Worm (Caenorhabditis elegans) whole organism, L4 larva: ENCODE data around the gene sdz-19.

Experiments used
- F26F4.8 ChIP-seq: fragments of 200-800 bp; sonication (Bioruptor generic); conservative IDR thresholded peaks from 2 replicates; pipeline ENCODE4 v1.3.6; 2022; ENCODE audit warnings: missing genetic modification characterization, missing compliant biosample characterization
- F49E8.2 ChIP-seq: sonication (generic microtip); optimal IDR thresholded peaks from 2 replicates; lab custom pipeline; 2016; ENCODE audit warnings: missing compliant biosample characterization, mild to moderate bottlenecking, missing genetic modification characterization, borderline replicate concordance
- Y5F2A.4 ChIP-seq: fragments of 200-800 bp; sonication (Bioruptor generic); optimal IDR thresholded peaks from 2 replicates; lab custom pipeline; 2018; ENCODE audit warnings: mild to moderate bottlenecking, missing genetic modification characterization, missing compliant biosample characterization
- aha-1 ChIP-seq: fragments of 150-350 bp; peaks from one replicate; lab custom pipeline; 2014; ENCODE audit warnings: missing biosample characterization, missing genetic modification characterization
- ceh-20 ChIP-seq: fragments of 200-800 bp; sonication (Bioruptor generic); IDR thresholded peaks from 2 replicates; pipeline ENCODE4 v1.3.6; 2022; ENCODE audit warnings: missing genetic modification reagents, missing genetic modification characterization, missing compliant biosample characterization
- ceh-28 ChIP-seq: fragments of 150-350 bp; optimal IDR thresholded peaks from 2 replicates; lab custom pipeline; 2014; ENCODE audit warnings: missing biosample characterization, missing genetic modification reagents, missing genetic modification characterization
- ctbp-1 ChIP-seq: fragments of 200-800 bp; sonication (Bioruptor generic); IDR thresholded peaks from 2 replicates; pipeline ENCODE4 v1.3.6; 2022; ENCODE audit warnings: missing genetic modification reagents, missing genetic modification characterization, missing compliant biosample characterization
- daf-12 ChIP-seq: fragments of 150-350 bp; optimal IDR thresholded peaks from 2 replicates; lab custom pipeline; 2014; ENCODE audit warnings: missing biosample characterization, missing genetic modification reagents, missing genetic modification characterization
- egl-43 ChIP-seq: fragments of 200-800 bp; sonication (Bioruptor generic); IDR thresholded peaks from 2 replicates; pipeline ENCODE4 v1.3.6; 2022; ENCODE audit warnings: missing genetic modification reagents, missing genetic modification characterization, missing compliant biosample characterization
- gei-8 ChIP-seq: fragments of 200-800 bp; sonication (Bioruptor generic); optimal IDR thresholded peaks from 2 replicates; lab custom pipeline; 2018; ENCODE audit warnings: mild to moderate bottlenecking, missing genetic modification characterization, missing compliant biosample characterization
- hif-1 ChIP-seq, 2 experiments: sonication (generic microtip); optimal IDR thresholded peaks; 2 replicates each; lab custom pipeline; 2016 to 2017; ENCODE audit warnings: missing compliant biosample characterization in 2 of 2, missing genetic modification characterization in 2 of 2, missing genetic modification reagents in 2 of 2, missing genotype in 2 of 2, mild to moderate bottlenecking in 1 of 2
- hlh-11 ChIP-seq: fragments of 200-800 bp; sonication (Bioruptor generic); optimal IDR thresholded peaks from 2 replicates; lab custom pipeline; 2018; ENCODE audit warnings: mild to moderate bottlenecking, missing genetic modification characterization, missing compliant biosample characterization
- hlh-30 ChIP-seq: sonication (generic microtip); optimal IDR thresholded peaks from 2 replicates; lab custom pipeline; 2017; ENCODE audit warnings: antibody characterized with exemption, mild to moderate bottlenecking, missing genetic modification characterization, missing compliant biosample characterization; ENCODE audit not compliant: insufficient read depth
- hmg-1.1 ChIP-seq: fragments of 200-800 bp; sonication (Bioruptor generic); IDR thresholded peaks from 2 replicates; pipeline ENCODE4 v1.3.6; 2022; ENCODE audit warnings: missing genetic modification reagents, missing genetic modification characterization, missing compliant biosample characterization
- jun-1 ChIP-seq: fragments of 150-350 bp; optimal IDR thresholded peaks from 2 replicates; lab custom pipeline; 2014; ENCODE audit warnings: missing biosample characterization, missing genetic modification reagents, missing genetic modification characterization
- lir-3 ChIP-seq: sonication (generic microtip); optimal IDR thresholded peaks from 2 replicates; lab custom pipeline; 2016; ENCODE audit warnings: mild to moderate bottlenecking, missing genetic modification characterization, missing compliant biosample characterization
- lsy-2 ChIP-seq, 2 experiments: fragments of 150-350 bp in 1 of 2; sonication (generic microtip) in 1 of 2; optimal IDR thresholded peaks; 2 replicates each; lab custom pipeline; 2014 to 2017; ENCODE audit warnings: missing biosample characterization in 2 of 2, missing genetic modification characterization in 2 of 2
- madf-9 ChIP-seq: fragments of 200-800 bp; sonication (Bioruptor generic); conservative IDR thresholded peaks from 2 replicates; pipeline ENCODE4 v1.3.6; 2022; ENCODE audit warnings: missing genetic modification reagents, missing genetic modification characterization, missing compliant biosample characterization
- mdl-1 ChIP-seq, 2 experiments: fragments of 150-350 bp in 1 of 2; sonication (generic microtip) in 1 of 2; optimal IDR thresholded peaks; 2 replicates each; lab custom pipeline; 2014 to 2017; ENCODE audit warnings: missing biosample characterization in 2 of 2, missing genetic modification characterization in 2 of 2
- mep-1 ChIP-seq: fragments of 150-350 bp; sonication (generic microtip); optimal IDR thresholded peaks from 3 replicates; lab custom pipeline; 2014; ENCODE audit warnings: missing biosample characterization, missing genetic modification characterization
- mes-2 ChIP-seq: sonication (generic microtip); optimal IDR thresholded peaks from 2 replicates; lab custom pipeline; 2016; ENCODE audit warnings: missing genotype, mild to moderate bottlenecking, missing genetic modification characterization, missing compliant biosample characterization; ENCODE audit not compliant: poor library complexity, severe bottlenecking
- mxl-2 ChIP-seq: fragments of 200-800 bp; sonication (Bioruptor generic); conservative IDR thresholded peaks from 2 replicates; pipeline ENCODE4 v1.3.6; 2022; ENCODE audit warnings: missing genetic modification reagents, missing genetic modification characterization, missing compliant biosample characterization
- nhr-10 ChIP-seq: fragments of 150-350 bp; optimal IDR thresholded peaks from 2 replicates; lab custom pipeline; 2014; ENCODE audit warnings: missing biosample characterization, missing genetic modification characterization
- nhr-102 ChIP-seq: sonication (generic microtip); optimal IDR thresholded peaks from 2 replicates; lab custom pipeline; 2016; ENCODE audit warnings: mild to moderate bottlenecking, missing genetic modification characterization, moderate library complexity, missing compliant biosample characterization
- nhr-11 ChIP-seq: fragments of 150-350 bp; optimal IDR thresholded peaks from 2 replicates; lab custom pipeline; 2014; ENCODE audit warnings: missing biosample characterization, missing genetic modification characterization
- nhr-25 ChIP-seq: sonication (generic microtip); optimal IDR thresholded peaks from 2 replicates; lab custom pipeline; 2017; ENCODE audit warnings: missing genetic modification characterization, mild to moderate bottlenecking, missing compliant biosample characterization, antibody characterized with exemption, moderate library complexity, borderline replicate concordance; ENCODE audit not compliant: insufficient read depth
- nhr-28 ChIP-seq: fragments of 150-350 bp; optimal IDR thresholded peaks from 2 replicates; lab custom pipeline; 2014; ENCODE audit warnings: missing biosample characterization, missing genetic modification characterization
- nhr-77 ChIP-seq: fragments of 150-350 bp; optimal IDR thresholded peaks from 2 replicates; lab custom pipeline; 2014; ENCODE audit warnings: missing biosample characterization, missing genetic modification characterization
- pha-4 ChIP-seq, 2 experiments: fragments of 150-350 bp in 1 of 2; fragments of 200-800 bp in 1 of 2; sonication (Bioruptor generic) in 1 of 2; IDR thresholded peaks in 1 of 2; optimal IDR thresholded peaks in 1 of 2; 2 replicates each; pipeline versions ENCODE4 v1.3.6 to Lab custom; 2014 to 2022; ENCODE audit warnings: missing genetic modification characterization in 2 of 2, missing genetic modification reagents in 2 of 2, missing biosample characterization in 1 of 2, missing compliant biosample characterization in 1 of 2
- pqm-1 ChIP-seq: sonication (generic microtip); optimal IDR thresholded peaks from 2 replicates; lab custom pipeline; 2017; ENCODE audit warnings: missing biosample characterization, missing genetic modification characterization
- rbr-2 ChIP-seq: sonication (generic microtip); optimal IDR thresholded peaks from 2 replicates; lab custom pipeline; 2016; ENCODE audit warnings: missing genotype, missing genetic modification characterization, missing compliant biosample characterization
- sdz-12 ChIP-seq: fragments of 200-800 bp; sonication (Bioruptor generic); optimal IDR thresholded peaks from 2 replicates; lab custom pipeline; 2018; ENCODE audit warnings: mild to moderate bottlenecking, missing genetic modification characterization, missing compliant biosample characterization
- skn-1 ChIP-seq: fragments of 150-350 bp; optimal IDR thresholded peaks from 2 replicates; lab custom pipeline; 2014; ENCODE audit warnings: missing biosample characterization, missing genetic modification characterization
- tag-97 ChIP-seq: fragments of 200-800 bp; sonication (Bioruptor generic); IDR thresholded peaks from 2 replicates; pipeline ENCODE4 v1.3.6; 2022; ENCODE audit warnings: missing genetic modification characterization, missing compliant biosample characterization
- unc-130 ChIP-seq: sonication (generic microtip); optimal IDR thresholded peaks from 2 replicates; lab custom pipeline; 2016; ENCODE audit warnings: missing genetic modification reagents, missing genetic modification characterization, missing compliant biosample characterization
- unc-39 ChIP-seq: sonication (generic microtip); optimal IDR thresholded peaks from 2 replicates; lab custom pipeline; 2017; ENCODE audit warnings: missing biosample characterization, missing genetic modification characterization
- unc-62 ChIP-seq, 3 experiments: fragments of 150-350 bp in 1 of 3; sonication (generic microtip); optimal IDR thresholded peaks in 2 of 3; peaks in 1 of 3; 1 replicate in 1 of 3; 2 replicates in 2 of 3; lab custom pipeline; 2014 to 2017; ENCODE audit warnings: missing biosample characterization in 3 of 3, missing genetic modification characterization in 3 of 3, missing genetic modification reagents in 3 of 3, missing genotype in 1 of 3
- ztf-7 ChIP-seq: fragments of 150-350 bp; optimal IDR thresholded peaks from 2 replicates; lab custom pipeline; 2014; ENCODE audit warnings: missing biosample characterization, missing genetic modification characterization

Gene sdz-19

DNA sequence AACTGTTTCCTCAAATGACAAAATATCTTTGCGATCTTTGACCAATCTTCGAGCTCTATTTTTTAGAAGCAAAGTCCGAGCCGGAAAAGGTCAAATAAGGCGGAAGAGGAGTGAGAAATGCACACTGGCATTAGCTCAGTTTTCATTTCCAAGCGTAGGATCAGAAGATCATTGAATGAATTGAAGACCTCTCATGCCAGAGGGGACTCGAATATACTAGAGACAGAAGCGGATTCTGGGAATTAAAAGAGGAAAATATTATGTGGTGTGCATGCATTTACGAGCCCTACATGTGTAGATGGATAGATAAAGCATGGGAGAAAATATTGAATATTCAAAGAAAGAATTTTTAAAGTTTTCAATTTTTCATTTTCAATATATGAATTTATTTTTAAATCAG, 10.3 kb upstream of the sdz-19 start:
- TF ChIP-seq unc-130 (GFP tag; lab: Kevin White, UChicago) (no peak), aha-1 (tag; lab: Kevin White, UChicago) (peak; percentile 18), ctbp-1 (GFP tag; lab: Robert Waterston, UW) (0 out of 2 replicates have a peak, but pooled peaks have one; percentile 23), lsy-2 (tag; optimal IDR thresholded peaks at IDR 0.05; lab: Kevin White, UChicago) (peak in 1 of 2 experiments; percentile 9), nhr-10 (tag; lab: Kevin White, UChicago) (no peak)

ce11 chrX:12512472-12513137, 9.5 kb upstream of the sdz-19 start:
- no peak for TF ChIP-seq F26F4.8 (GFP tag; lab: Robert Waterston, UW)
- TF ChIP-seq daf-12 (tag; lab: Kevin White, UChicago), result no peak
- no peak for TF ChIP-seq mes-2 (tag; lab: Kevin White, UChicago)
- TF ChIP-seq aha-1 (tag; lab: Kevin White, UChicago), result peak; percentile 55
- TF ChIP-seq nhr-11 (tag; lab: Kevin White, UChicago), result no peak
- TF ChIP-seq egl-43 (GFP tag; lab: Robert Waterston, UW), result no peak
- no peak for TF ChIP-seq ceh-28
- no peak for TF ChIP-seq pqm-1 (tag; lab: Kevin White, UChicago)

DNA sequence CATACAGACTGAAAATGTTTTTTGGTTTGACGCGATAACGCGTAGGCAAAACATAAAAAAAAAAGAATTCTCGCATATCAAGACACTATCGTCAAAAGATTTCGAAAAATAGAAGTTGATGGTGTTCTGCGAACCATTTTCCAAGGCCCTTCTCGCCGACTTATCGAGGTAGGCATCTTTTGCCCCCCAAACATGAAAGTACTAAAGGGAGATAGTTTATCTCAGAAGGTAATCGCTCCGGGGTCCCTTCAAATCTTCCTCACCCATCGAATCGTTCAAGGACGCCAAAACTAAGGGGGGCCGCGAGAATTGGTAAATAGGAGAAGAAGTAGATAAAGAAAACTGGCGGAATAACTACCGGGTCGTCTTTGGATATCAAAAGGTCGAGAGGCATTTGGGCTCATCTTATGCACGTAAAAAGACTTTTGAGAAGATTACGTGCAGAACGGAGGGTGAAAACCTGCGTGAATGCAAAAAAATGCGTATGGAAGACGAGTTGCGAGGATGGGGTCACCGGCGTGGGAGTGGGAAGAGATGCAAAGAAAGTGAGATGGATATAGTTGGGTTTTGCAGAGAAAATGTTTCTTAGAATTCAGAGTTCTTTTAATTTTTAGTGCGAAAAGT, 8.4 kb upstream of the sdz-19 start:
- TF ChIP-seq unc-62 (GFP tag; optimal IDR thresholded peaks at IDR 0.05 in 1 of 2; lab: Kevin White, UChicago) (peak in 1 of 2 experiments; percentile 90), unc-62 (tag; optimal IDR thresholded peaks at IDR 0.05; lab: Kevin White, UChicago) (no peak), nhr-25 (tag; lab: Kevin White, UChicago) (peak; percentile 0), nhr-102 (tag; lab: Kevin White, UChicago) (no peak), hif-1 (tag; optimal IDR thresholded peaks at IDR 0.05; lab: Kevin White, UChicago) (peak in 1 of 2 experiments; percentile 48), mep-1 (tag; lab: Kevin White, UChicago) (peak; percentile 10), tag-97 (no peak), skn-1 (tag; lab: Kevin White, UChicago) (no peak), ztf-7 (tag; lab: Kevin White, UChicago) (no peak), aha-1 (tag; lab: Kevin White, UChicago) (peak; percentile 93)

- no peak for TF ChIP-seq Y5F2A.4 (GFP tag; lab: Kevin White, UChicago)
- peak; percentile 3 for TF ChIP-seq nhr-77 (tag; lab: Kevin White, UChicago)
- TF ChIP-seq ceh-28, result no peak
- TF ChIP-seq ceh-20 (GFP tag; lab: Robert Waterston, UW), result peak; percentile 69
- TF ChIP-seq mdl-1 (tag; optimal IDR thresholded peaks at IDR 0.05; lab: Kevin White, UChicago), result peak in 1 of 2 experiments; percentile 51
- peak; percentile 38 for TF ChIP-seq mes-2 (tag; lab: Kevin White, UChicago)
- TF ChIP-seq nhr-11 (tag; lab: Kevin White, UChicago), result peak; percentile 82
- TF ChIP-seq sdz-12, result no peak
- no peak for TF ChIP-seq madf-9 (GFP tag; lab: Robert Waterston, UW)
- peak; percentile 17 for TF ChIP-seq jun-1 (tag; lab: Kevin White, UChicago)
- no peak for TF ChIP-seq gei-8 (GFP tag; lab: Kevin White, UChicago)
- peak; percentile 63 for TF ChIP-seq hmg-1.1 (GFP tag; lab: Robert Waterston, UW)
- peak; percentile 82 for TF ChIP-seq mep-1 (tag; lab: Kevin White, UChicago)
- TF ChIP-seq unc-62 (GFP tag; optimal IDR thresholded peaks at IDR 0.05 in 1 of 2; lab: Kevin White, UChicago), result peak in 1 of 2 experiments; percentile 75
- TF ChIP-seq unc-62 (tag; optimal IDR thresholded peaks at IDR 0.05; lab: Kevin White, UChicago), result no peak
- TF ChIP-seq pha-4 (GFP tag; IDR thresholded peaks at IDR 0.05; lab: Robert Waterston, UW), result 0 out of 2 replicates have a peak, but pooled peaks have one; percentile 10
- no peak for TF ChIP-seq pha-4 (tag; optimal IDR thresholded peaks at IDR 0.05; lab: Kevin White, UChicago)
- TF ChIP-seq nhr-10 (tag; lab: Kevin White, UChicago), result no peak
- TF ChIP-seq mxl-2 (GFP tag; lab: Robert Waterston, UW), result no peak
- TF ChIP-seq unc-39 (tag; lab: Kevin White, UChicago), result no peak
- TF ChIP-seq hif-1 (tag; optimal IDR thresholded peaks at IDR 0.05; lab: Kevin White, UChicago), result peak in 1 of 2 experiments; percentile 47
- peak; percentile 75 for TF ChIP-seq hlh-11
- TF ChIP-seq nhr-28 (tag; lab: Kevin White, UChicago), result peak; percentile 44
- peak; percentile 57 for TF ChIP-seq rbr-2 (tag; lab: Kevin White, UChicago)
- no peak for TF ChIP-seq lir-3 (tag; lab: Kevin White, UChicago)
- TF ChIP-seq lsy-2 (tag; optimal IDR thresholded peaks at IDR 0.05; lab: Kevin White, UChicago), result peak; percentile 28 to 38
- no peak for TF ChIP-seq F49E8.2 (tag; lab: Kevin White, UChicago)
- peak; percentile 42 for TF ChIP-seq hlh-30 (tag; lab: Kevin White, UChicago)
Observed at ce11 chrX:12510148-12510785, 7.1 kb upstream of the sdz-19 start.
